Fruit fly (Drosophila melanogaster) whole organism, embryonic: ENCODE data around the gene Polr3G.
A peak's percentile ranks its signal among the peaks of the same experiment; 100 is the strongest.

Experiments used
- ATbp ChIP-seq: fragments of 200-800 bp; sonication (Bioruptor generic); optimal IDR thresholded peaks from 2 replicates; lab custom pipeline; 2017; ENCODE audit warnings: missing biosample characterization, mild to moderate bottlenecking, missing genetic modification characterization, missing genetic modification reagents
- Antp ChIP-seq: fragments of 200-800 bp; sonication (Bioruptor generic); optimal IDR thresholded peaks from 3 replicates; lab custom pipeline; 2016; ENCODE audit warnings: missing biosample characterization, missing genetic modification characterization
- Atf6 ChIP-seq: fragments of 200-800 bp; sonication (Bioruptor generic); IDR thresholded peaks from 2 replicates; pipeline ENCODE4 v1.3.6; 2022; ENCODE audit warnings: missing biosample characterization, missing genetic modification characterization
- Awh ChIP-seq: fragments of 200-800 bp; sonication (Bioruptor generic); IDR thresholded peaks from 2 replicates; pipeline ENCODE4, ENCODE4 v1.3.6; 2022; ENCODE audit warnings: missing biosample characterization, missing genetic modification characterization
- Blimp-1 ChIP-seq: fragments of 200-800 bp; sonication (Bioruptor generic); optimal IDR thresholded peaks from 3 replicates; lab custom pipeline; 2018; ENCODE audit warnings: missing biosample characterization, missing genetic modification characterization, mild to moderate bottlenecking, moderate library complexity, missing genetic modification reagents
- CG10431 ChIP-seq: fragments of 200-800 bp; sonication (Bioruptor generic); optimal IDR thresholded peaks from 3 replicates; lab custom pipeline; 2018; ENCODE audit warnings: missing biosample characterization, mild to moderate bottlenecking, missing genetic modification characterization
- CG11456 ChIP-seq: fragments of 200-800 bp; sonication (Bioruptor generic); IDR thresholded peaks from 3 replicates; pipeline ENCODE4 v1.3.6; 2022; ENCODE audit warnings: missing biosample characterization, missing genetic modification characterization
- CG1647 ChIP-seq: fragments of 200-800 bp; sonication (Bioruptor generic); optimal IDR thresholded peaks from 3 replicates; lab custom pipeline; 2016; ENCODE audit warnings: missing biosample characterization, missing genetic modification characterization
- CG17361 ChIP-seq: fragments of 200-800 bp; sonication (Bioruptor generic); IDR thresholded peaks from 3 replicates; pipeline ENCODE4 v1.3.6; 2022; ENCODE audit warnings: missing biosample characterization, missing genetic modification characterization
- CG17829 ChIP-seq: fragments of 200-800 bp; optimal IDR thresholded peaks from 2 replicates; lab custom pipeline; 2019; ENCODE audit warnings: missing biosample characterization, mild to moderate bottlenecking, missing genetic modification characterization, moderate library complexity
- CG1832 ChIP-seq: fragments of 200-800 bp; sonication (Bioruptor generic); optimal IDR thresholded peaks from 2 replicates; lab custom pipeline; 2017; ENCODE audit warnings: missing biosample characterization, mild to moderate bottlenecking, missing genetic modification characterization, inconsistent platforms
- CG2202 ChIP-seq: fragments of 200-800 bp; sonication (Bioruptor generic); optimal IDR thresholded peaks from 2 replicates; lab custom pipeline; 2018; ENCODE audit warnings: missing biosample characterization, mild to moderate bottlenecking, missing genetic modification characterization
- CG3065 ChIP-seq: fragments of 200-800 bp; sonication (Bioruptor generic); optimal IDR thresholded peaks from 2 replicates; lab custom pipeline; 2016; ENCODE audit warnings: missing biosample characterization, missing genetic modification characterization
- CG3281 ChIP-seq: fragments of 200-800 bp; sonication (Bioruptor generic); optimal IDR thresholded peaks from 3 replicates; lab custom pipeline; 2017; ENCODE audit warnings: missing biosample characterization, mild to moderate bottlenecking, missing genetic modification characterization
- CG5953 ChIP-seq: fragments of 200-800 bp; sonication (Bioruptor generic); IDR thresholded peaks from 2 replicates; pipeline ENCODE4 v1.3.6; 2022; ENCODE audit warnings: missing biosample characterization, missing genetic modification characterization
- CG6175 ChIP-seq: fragments of 200-800 bp; sonication (Bioruptor generic); IDR thresholded peaks from 3 replicates; pipeline ENCODE4 v1.3.6; 2022; ENCODE audit warnings: missing biosample characterization, missing genetic modification characterization
- CG6791 ChIP-seq: fragments of 200-800 bp; sonication (Bioruptor generic); IDR thresholded peaks from 3 replicates; pipeline ENCODE4 v1.3.6; 2022; ENCODE audit warnings: missing biosample characterization, missing genetic modification characterization; ENCODE audit not compliant: partially characterized antibody
- CG7271 ChIP-seq: fragments of 200-800 bp; sonication (Bioruptor generic); optimal IDR thresholded peaks from 2 replicates; lab custom pipeline; 2018; ENCODE audit warnings: missing biosample characterization, mild to moderate bottlenecking, missing genetic modification characterization, moderate library complexity
- CG7357 ChIP-seq: fragments of 200-800 bp; sonication (Bioruptor generic); IDR thresholded peaks from 3 replicates; pipeline ENCODE4 v1.3.6; 2022; ENCODE audit warnings: missing biosample characterization, missing genetic modification characterization
- CG7987 ChIP-seq: fragments of 200-800 bp; sonication (Bioruptor generic); optimal IDR thresholded peaks from 2 replicates; lab custom pipeline; 2018; ENCODE audit warnings: missing biosample characterization, mild to moderate bottlenecking, missing genetic modification characterization, moderate library complexity
- CG8765 ChIP-seq: fragments of 200-800 bp; sonication (Bioruptor generic); IDR thresholded peaks from 2 replicates; pipeline ENCODE4 v1.3.6; 2022; ENCODE audit warnings: missing biosample characterization, missing genetic modification characterization
- CG8944 ChIP-seq: fragments of 200-800 bp; sonication (Bioruptor generic); optimal IDR thresholded peaks from 3 replicates; lab custom pipeline; 2016; ENCODE audit warnings: missing biosample characterization, missing genetic modification characterization
- CG9437 ChIP-seq: fragments of 200-800 bp; sonication (Bioruptor generic); optimal IDR thresholded peaks from 2 replicates; lab custom pipeline; 2018; ENCODE audit warnings: missing biosample characterization, mild to moderate bottlenecking, missing genetic modification characterization
- CkIIα-i1 ChIP-seq: fragments of 200-800 bp; sonication (Bioruptor generic); IDR thresholded peaks from 2 replicates; pipeline ENCODE4 v1.3.6; 2022; ENCODE audit warnings: missing biosample characterization, missing genetic modification characterization
- D ChIP-seq, 2 experiments: fragments of 200-800 bp in 1 of 2; fragments of >200 bp in 1 of 2; sonication (Bioruptor generic) in 1 of 2; optimal IDR thresholded peaks; 2 replicates in 1 of 2; 3 replicates in 1 of 2; lab custom pipeline; 2017; ENCODE audit warnings: mild to moderate bottlenecking in 1 of 2, missing biosample characterization in 1 of 2, missing genetic modification characterization in 1 of 2, missing genetic modification reagents in 1 of 2
- Drgx ChIP-seq: fragments of 200-800 bp; sonication (Bioruptor generic); IDR thresholded peaks from 2 replicates; pipeline ENCODE4 v1.3.6; 2022; ENCODE audit warnings: missing biosample characterization, missing genetic modification characterization
- Hmr ChIP-seq: fragments of 200-800 bp; sonication (Bioruptor generic); optimal IDR thresholded peaks from 3 replicates; lab custom pipeline; 2017; ENCODE audit warnings: mild to moderate bottlenecking, missing biosample characterization, missing genetic modification reagents, missing genetic modification characterization
- Hsf ChIP-seq: fragments of 200-800 bp; sonication (Bioruptor generic); optimal IDR thresholded peaks from 3 replicates; lab custom pipeline; 2016; ENCODE audit warnings: missing biosample characterization, missing genetic modification characterization
- MBD-R2 ChIP-seq: fragments of 200-800 bp; sonication (Bioruptor generic); IDR thresholded peaks from 2 replicates; pipeline ENCODE4 v1.3.6; 2022; ENCODE audit warnings: missing biosample characterization, missing genetic modification characterization
- Meics ChIP-seq: fragments of 200-800 bp; sonication (Bioruptor generic); optimal IDR thresholded peaks from 2 replicates; lab custom pipeline; 2017; ENCODE audit warnings: missing biosample characterization, mild to moderate bottlenecking, missing genetic modification characterization
- Side ChIP-seq: fragments of 200-800 bp; sonication (Bioruptor generic); optimal IDR thresholded peaks from 2 replicates; lab custom pipeline; 2016; ENCODE audit warnings: missing biosample characterization, missing genetic modification characterization
- cas ChIP-seq: fragments of 200-800 bp; sonication (Bioruptor generic); IDR thresholded peaks from 2 replicates; pipeline ENCODE4 v1.3.6; 2022; ENCODE audit warnings: missing biosample characterization, missing genetic modification characterization
- chinmo ChIP-seq: fragments of 200-800 bp; sonication (Bioruptor generic); IDR thresholded peaks from 4 replicates; pipeline ENCODE4 v1.3.6; 2022; ENCODE audit warnings: missing biosample characterization, missing genetic modification characterization; ENCODE audit not compliant: partially characterized antibody
- chn ChIP-seq: fragments of 200-800 bp; sonication (Bioruptor generic); optimal IDR thresholded peaks from 2 replicates; lab custom pipeline; 2016; ENCODE audit warnings: missing biosample characterization, missing genetic modification characterization
- crol ChIP-seq: fragments of 200-800 bp; sonication (Bioruptor generic); IDR thresholded peaks from 2 replicates; pipeline ENCODE4 v1.3.6; 2022; ENCODE audit warnings: missing biosample characterization, missing genetic modification characterization
- disco-r ChIP-seq: fragments of 200-800 bp; sonication (Bioruptor generic); optimal IDR thresholded peaks from 2 replicates; lab custom pipeline; 2016; ENCODE audit warnings: missing biosample characterization, missing genetic modification characterization
- dpn ChIP-seq, 2 experiments: fragments of 200-800 bp; sonication (Bioruptor generic); optimal IDR thresholded peaks; 3 replicates each; lab custom pipeline; 2016; ENCODE audit warnings: missing biosample characterization in 2 of 2, missing genetic modification characterization in 2 of 2
- ems ChIP-seq: fragments of 200-800 bp; sonication (Bioruptor generic); optimal IDR thresholded peaks from 3 replicates; lab custom pipeline; 2016; ENCODE audit warnings: missing biosample characterization, missing genetic modification characterization
- fd102C ChIP-seq: fragments of 200-800 bp; sonication (Bioruptor generic); optimal IDR thresholded peaks from 2 replicates; lab custom pipeline; 2018; ENCODE audit warnings: missing biosample characterization, mild to moderate bottlenecking, missing genetic modification characterization, moderate library complexity
- fru ChIP-seq: fragments of >200 bp; optimal IDR thresholded peaks from 2 replicates; lab custom pipeline; 2017
- gcm2 ChIP-seq: fragments of 200-800 bp; sonication (Bioruptor generic); optimal IDR thresholded peaks from 2 replicates; lab custom pipeline; 2016; ENCODE audit warnings: missing biosample characterization, missing genetic modification characterization
- gsb-n ChIP-seq: fragments of 200-800 bp; sonication (Bioruptor generic); optimal IDR thresholded peaks from 3 replicates; lab custom pipeline; 2018; ENCODE audit warnings: missing biosample characterization, mild to moderate bottlenecking, missing genetic modification characterization
- jigr1 ChIP-seq: fragments of 200-800 bp; sonication (Bioruptor generic); IDR thresholded peaks from 3 replicates; pipeline ENCODE4 v1.3.6; 2022; ENCODE audit warnings: missing biosample characterization, missing genetic modification characterization
- maf-S ChIP-seq: fragments of 200-800 bp; sonication (Bioruptor generic); optimal IDR thresholded peaks from 2 replicates; lab custom pipeline; 2016; ENCODE audit warnings: missing biosample characterization, missing genetic modification characterization
- pita ChIP-seq: fragments of 200-800 bp; sonication (Bioruptor generic); optimal IDR thresholded peaks from 2 replicates; lab custom pipeline; 2017; ENCODE audit warnings: missing biosample characterization, mild to moderate bottlenecking, missing genetic modification characterization
- schlank ChIP-seq: fragments of 200-800 bp; sonication (Bioruptor generic); optimal IDR thresholded peaks from 2 replicates; lab custom pipeline; 2018; ENCODE audit warnings: missing biosample characterization, mild to moderate bottlenecking, missing genetic modification characterization
- so ChIP-seq: fragments of 200-800 bp; sonication (Bioruptor generic); IDR thresholded peaks from 3 replicates; pipeline ENCODE4 v1.3.6; 2022; ENCODE audit warnings: missing biosample characterization, missing genetic modification characterization
- tin ChIP-seq: fragments of 200-800 bp; sonication (Bioruptor generic); optimal IDR thresholded peaks from 3 replicates; lab custom pipeline; 2016; ENCODE audit warnings: missing biosample characterization, missing genetic modification characterization
- tx ChIP-seq: fragments of 200-800 bp; sonication (Bioruptor generic); optimal IDR thresholded peaks from 2 replicates; lab custom pipeline; 2016; ENCODE audit warnings: missing biosample characterization, missing genetic modification characterization
- vnd ChIP-seq: fragments of 200-800 bp; sonication (Bioruptor generic); IDR thresholded peaks from 3 replicates; pipeline ENCODE4 v1.3.6; 2022; ENCODE audit warnings: missing biosample characterization, missing genetic modification characterization; ENCODE audit not compliant: partially characterized antibody
- wdn ChIP-seq: fragments of 200-800 bp; sonication (Bioruptor generic); IDR thresholded peaks from 2 replicates; pipeline ENCODE4 v1.3.6; 2022; ENCODE audit warnings: missing biosample characterization, missing genetic modification characterization
- zf30C ChIP-seq: fragments of 200-800 bp; sonication (Bioruptor generic); optimal IDR thresholded peaks from 3 replicates; lab custom pipeline; 2018; ENCODE audit warnings: missing biosample characterization, mild to moderate bottlenecking, missing genetic modification characterization

Gene Polr3G

dm6 chr3L:17404646-17405045 lies 22.3 kb downstream of the Polr3G start (continued):
- TF ChIP-seq CG7271 (tag; lab: Kevin White, UChicago) = no peak
- TF ChIP-seq CG5953 (GFP tag; lab: Robert Waterston, UW) = no peak
- peak; percentile 18 for TF ChIP-seq tin (GFP tag; lab: Kevin White, UChicago)
- peak; percentile 20 for TF ChIP-seq Antp
- no peak for TF ChIP-seq jigr1
- TF ChIP-seq CG6791 (GFP tag; lab: Robert Waterston, UW) = no peak
- no peak for TF ChIP-seq CkIIα-i1 (GFP tag; lab: Robert Waterston, UW)
- TF ChIP-seq CG17361 (GFP tag; lab: Robert Waterston, UW) = 0 out of 3 replicates have a peak, but pooled peaks have one; percentile 30
- TF ChIP-seq crol (GFP tag; lab: Robert Waterston, UW) = no peak
- TF ChIP-seq CG6175 = no peak
- TF ChIP-seq MBD-R2 (GFP tag; lab: Robert Waterston, UW) = no peak
- no peak for TF ChIP-seq fd102C (GFP tag; lab: Kevin White, UChicago)
- TF ChIP-seq maf-S = no peak
- peak; percentile 37 for TF ChIP-seq gsb-n (tag; lab: Kevin White, UChicago)
- TF ChIP-seq gcm2 (GFP tag; lab: Kevin White, UChicago) = no peak
- no peak for TF ChIP-seq vnd
- TF ChIP-seq CG10431 (GFP tag; lab: Kevin White, UChicago) = no peak
- no peak for TF ChIP-seq dpn (GFP tag; optimal IDR thresholded peaks at IDR 0.05; lab: Kevin White, UChicago)
- TF ChIP-seq zf30C (GFP tag; lab: Kevin White, UChicago) = no peak
- no peak for TF ChIP-seq CG3065 (GFP tag; lab: Kevin White, UChicago)
- TF ChIP-seq ATbp = peak; percentile 5
- 0 out of 3 replicates have a peak, but pooled peaks have one; percentile 25 for TF ChIP-seq so
- TF ChIP-seq CG9437 (GFP tag; lab: Kevin White, UChicago) = peak; percentile 17
- peak; percentile 14 for TF ChIP-seq CG3281 (GFP tag; lab: Kevin White, UChicago)
- no peak for TF ChIP-seq D (optimal IDR thresholded peaks at IDR 0.05; lab: Kevin White, UChicago)
- TF ChIP-seq D (GFP tag; optimal IDR thresholded peaks at IDR 0.05; lab: Kevin White, UChicago) = peak; percentile 46
- TF ChIP-seq ems = no peak
- no peak for TF ChIP-seq fru
- TF ChIP-seq Hsf = peak; percentile 27
- TF ChIP-seq wdn (GFP tag; lab: Robert Waterston, UW) = no peak
- TF ChIP-seq disco-r (GFP tag; lab: Kevin White, UChicago) = no peak
- peak; percentile 11; the same call in 1 of the 2 replicates for TF ChIP-seq Drgx (GFP tag; lab: Robert Waterston, UW)
- peak; percentile 4 for TF ChIP-seq chn (GFP tag; lab: Kevin White, UChicago)
- peak; percentile 4 for TF ChIP-seq CG17829
- TF ChIP-seq Hmr (GFP tag; lab: Kevin White, UChicago) = no peak
- peak; percentile 67 for TF ChIP-seq Blimp-1 (GFP tag; lab: Kevin White, UChicago)
- TF ChIP-seq pita (GFP tag; lab: Kevin White, UChicago) = no peak
- no peak for TF ChIP-seq CG7357
- TF ChIP-seq Side (GFP tag; lab: Kevin White, UChicago) = no peak
- TF ChIP-seq CG8944 = peak; percentile 20
- peak; percentile 32; the same call in 1 of the 2 replicates for TF ChIP-seq Atf6 (GFP tag; lab: Robert Waterston, UW)
- TF ChIP-seq tx (GFP tag; lab: Kevin White, UChicago) = no peak
- TF ChIP-seq CG1832 = no peak
- TF ChIP-seq CG2202 = peak; percentile 27
- peak; percentile 29 for TF ChIP-seq Meics (GFP tag; lab: Kevin White, UChicago)
- TF ChIP-seq Awh (GFP tag; lab: Robert Waterston, UW) = no peak
- TF ChIP-seq chinmo (GFP tag; lab: Robert Waterston, UW) = no peak
- no peak for TF ChIP-seq CG7987
- TF ChIP-seq CG8765 = no peak
- TF ChIP-seq CG11456 (GFP tag; lab: Robert Waterston, UW) = 0 out of 3 replicates have a peak, but pooled peaks have one; percentile 19
- TF ChIP-seq cas = no peak
- TF ChIP-seq schlank (tag; lab: Kevin White, UChicago) = no peak
- TF ChIP-seq CG1647 (GFP tag; lab: Kevin White, UChicago) = no peak
